Worm (Caenorhabditis elegans) whole organism, L3 larva: ENCODE data around the gene F07F6.4.

Experiments
- ZK546.5 ChIP-seq: sonication (generic microtip); optimal IDR thresholded peaks from 2 replicates; lab custom pipeline; 2017; ENCODE audit warnings: missing biosample characterization, missing genetic modification characterization
- lin-15B ChIP-seq: fragments of 150-350 bp; optimal IDR thresholded peaks from 2 replicates; lab custom pipeline; 2014; ENCODE audit warnings: missing biosample characterization, missing genetic modification characterization
- nhr-25 ChIP-seq: sonication (generic microtip); optimal IDR thresholded peaks from 2 replicates; lab custom pipeline; 2017; ENCODE audit warnings: missing biosample characterization, missing genetic modification characterization
- pha-4 ChIP-seq: fragments of 150-350 bp; optimal IDR thresholded peaks from 2 replicates; lab custom pipeline; 2014; ENCODE audit warnings: missing biosample characterization, missing genetic modification reagents, missing genetic modification characterization
- skn-1 ChIP-seq: fragments of 150-350 bp; optimal IDR thresholded peaks from 2 replicates; lab custom pipeline; 2014; ENCODE audit warnings: missing biosample characterization, missing genetic modification characterization
- snpc-4 ChIP-seq: fragments of 150-350 bp; optimal IDR thresholded peaks from 2 replicates; lab custom pipeline; 2014; ENCODE audit warnings: missing biosample characterization, missing genetic modification characterization
- unc-62 ChIP-seq: fragments of 150-350 bp; sonication (generic microtip); optimal IDR thresholded peaks from 4 replicates; lab custom pipeline; 2014; ENCODE audit warnings: missing biosample characterization, missing genetic modification reagents, missing genetic modification characterization

- no peak for TF ChIP-seq ZK546.5
- TF ChIP-seq pha-4 (tag; lab: Kevin White, UChicago) = no peak
- no peak for TF ChIP-seq skn-1 (tag; lab: Kevin White, UChicago)
- TF ChIP-seq nhr-25 (tag; lab: Kevin White, UChicago) = no peak
- no peak for TF ChIP-seq lin-15B (tag; lab: Kevin White, UChicago)
- no peak for TF ChIP-seq unc-62 (GFP tag; lab: Kevin White, UChicago)
- TF ChIP-seq snpc-4 (tag; lab: Kevin White, UChicago) = no peak
Measured at ce11 chrII:5460911-5461310, 31.5 kb upstream of the F07F6.4 start.
